Worm (Caenorhabditis elegans) whole organism, late embryonic: ENCODE data around the gene Y56A3A.7.

Experiments used
- che-1 ChIP-seq: sonication (generic microtip); optimal IDR thresholded peaks from 2 replicates; lab custom pipeline; 2016; ENCODE audit warnings: mild to moderate bottlenecking, missing genetic modification characterization, missing compliant biosample characterization
- nhr-11 ChIP-seq: fragments of 150-350 bp; optimal IDR thresholded peaks from 2 replicates; lab custom pipeline; 2014; ENCODE audit warnings: missing biosample characterization, missing genetic modification characterization
- pat-9 ChIP-seq: fragments of 200-800 bp; sonication (Bioruptor generic); optimal IDR thresholded peaks from 2 replicates; lab custom pipeline; 2018; ENCODE audit warnings: mild to moderate bottlenecking, missing genetic modification characterization, moderate library complexity, missing compliant biosample characterization
- rnt-1 ChIP-seq: sonication (generic microtip); optimal IDR thresholded peaks from 2 replicates; lab custom pipeline; 2016; ENCODE audit warnings: missing genetic modification characterization, missing compliant biosample characterization

DNA sequence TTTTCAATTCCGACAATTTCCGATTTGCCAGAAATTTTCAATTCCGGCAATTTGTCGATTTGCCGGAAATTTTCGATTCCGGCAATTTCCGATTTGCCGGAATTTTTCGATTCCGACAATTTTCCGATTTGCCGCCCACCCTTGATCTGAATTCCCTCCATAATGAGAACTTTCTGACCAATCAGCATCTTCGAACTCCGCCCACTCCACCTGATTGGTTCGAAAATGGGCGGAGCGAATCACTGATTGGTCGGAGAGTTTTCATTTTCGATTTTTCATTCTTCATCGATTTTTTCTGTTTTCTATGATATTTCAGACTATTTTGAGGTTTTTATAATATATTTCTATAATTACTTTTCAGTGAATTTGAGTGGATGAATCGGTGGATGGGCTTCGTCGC, 7.3 kb upstream of the Y56A3A.7 start:
- TF ChIP-seq rnt-1 (no peak), pat-9 (no peak), nhr-11 (no peak), che-1 (no peak)
